Worm (Caenorhabditis elegans): ENCODE data around the gene F19B10.2.

F19B10.2 gene

DNA sequence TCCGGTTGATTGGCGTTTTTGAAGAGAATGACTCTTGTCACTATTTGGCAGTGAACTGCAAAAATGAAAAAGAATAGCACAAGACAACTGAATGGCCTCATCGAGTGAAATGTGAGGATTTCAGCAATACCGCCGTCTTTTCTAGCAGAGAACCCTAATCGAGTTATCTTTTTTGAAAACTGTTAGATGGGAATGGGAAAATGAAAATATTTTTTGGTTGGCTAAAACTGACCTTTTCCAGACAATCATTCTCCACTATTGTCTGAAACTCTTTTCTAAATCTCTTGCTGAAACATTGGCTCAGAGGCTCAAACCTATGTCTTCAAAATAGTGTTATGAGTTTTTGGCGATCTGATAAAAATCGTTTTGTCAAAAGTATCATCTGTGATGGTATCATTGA, 35.1 kb upstream of the F19B10.2 start, which contains the start of gene M151.10:
M151.10 (minus strand) TSS at position 101 of the 400 bp plus-strand sequence.
- TF ChIP-seq snpc-1.2 (GFP tag; IDR thresholded peaks at IDR 0.05) = no peak
- no peak for TF ChIP-seq mep-1 (tag; optimal IDR thresholded peaks at IDR 0.05)
- TF ChIP-seq aha-1 (tag) = no peak
- TF ChIP-seq zag-1 (tag; optimal IDR thresholded peaks at IDR 0.05) = no peak

DNA sequence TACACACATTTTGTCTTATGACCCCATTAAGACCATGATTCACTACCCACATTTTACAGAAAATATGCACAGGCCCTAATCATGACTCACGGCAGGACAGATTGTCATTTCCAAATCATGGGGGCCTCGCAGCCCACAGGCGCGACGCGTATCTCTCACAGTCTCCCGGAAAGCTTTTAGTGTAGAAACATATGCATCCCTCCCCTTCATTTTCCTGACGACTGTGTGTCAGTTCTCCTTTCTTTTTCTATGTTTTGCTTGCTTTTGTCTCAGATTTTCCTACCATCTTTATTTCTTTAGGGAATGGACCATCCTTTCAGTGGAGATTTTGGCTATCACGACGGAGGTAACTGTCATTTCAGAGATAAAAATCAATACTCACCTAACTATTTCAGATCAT, 34.1 kb upstream of the F19B10.2 start, which contains the start of gene M151.1:
M151.1 (plus strand) TSS at position 301 of the 400 bp plus-strand sequence.
- TF ChIP-seq dve-1 (tag; optimal IDR thresholded peaks at IDR 0.05; ENCODE audit: insufficient read depth) (no peak), lin-13 (GFP tag; optimal IDR thresholded peaks at IDR 0.05) (no peak), lir-3 (tag; optimal IDR thresholded peaks at IDR 0.05) (no peak), attf-4 (tag; optimal IDR thresholded peaks at IDR 0.05) (no peak), hlh-30 (tag; optimal IDR thresholded peaks at IDR 0.05; ENCODE audit: insufficient read depth) (no peak), pha-4 (GFP tag; IDR thresholded peaks at IDR 0.05) (no peak), pha-4 (tag; optimal IDR thresholded peaks at IDR 0.05) (no peak), lin-29 (GFP tag; IDR thresholded peaks at IDR 0.05) (no peak), dmd-6 (GFP tag; IDR thresholded peaks at IDR 0.05) (no peak), daf-8 (GFP tag; IDR thresholded peaks at IDR 0.05) (no peak), mep-1 (tag; optimal IDR thresholded peaks at IDR 0.05) (no peak), F49E8.2 (tag; optimal IDR thresholded peaks at IDR 0.05; ENCODE audit: borderline replicate concordance) (no peak), lin-38 (GFP tag; IDR thresholded peaks at IDR 0.05) (no peak), aha-1 (tag) (no peak), D1046.2 (GFP tag; IDR thresholded peaks at IDR 0.05) (no peak), set-16 (GFP tag; IDR thresholded peaks at IDR 0.05) (no peak), unc-39 (tag; optimal IDR thresholded peaks at IDR 0.05) (no peak), hif-1 (tag; optimal IDR thresholded peaks at IDR 0.05) (no peak)

DNA sequence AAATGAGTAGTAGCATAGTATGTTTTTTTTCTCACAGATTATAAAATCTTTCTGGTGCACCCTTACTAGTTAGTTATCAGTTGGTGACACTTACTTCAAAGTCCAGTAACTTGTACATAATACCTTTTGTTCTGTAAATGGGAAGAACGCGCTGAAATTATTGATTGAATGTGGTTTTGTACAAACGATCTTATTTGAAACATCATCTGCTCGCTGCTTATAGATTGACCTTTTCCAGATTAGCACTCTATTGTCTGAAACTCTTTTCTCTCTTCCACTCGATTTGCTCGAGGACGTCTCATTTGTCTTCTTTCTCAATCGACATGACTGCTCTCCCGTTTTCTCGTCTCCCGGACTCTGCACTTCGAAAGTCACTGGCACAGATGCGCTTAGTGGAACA, 28.2 kb upstream of the F19B10.2 start, which contains the start of gene fbxb-33:
fbxb-33 (plus strand) TSS at position 301 of the 400 bp plus-strand sequence.
- TF ChIP-seq gei-8 (GFP tag; optimal IDR thresholded peaks at IDR 0.05) = no peak
- no peak for TF ChIP-seq aha-1 (tag)
- TF ChIP-seq madf-5 (GFP tag; IDR thresholded peaks at IDR 0.05) = no peak
- no peak for TF ChIP-seq daf-19 (GFP tag; conservative IDR thresholded peaks at IDR 0.05)
- no peak for TF ChIP-seq ces-1 (GFP tag; optimal IDR thresholded peaks at IDR 0.05)
- TF ChIP-seq Y75B8A.6 (GFP tag; IDR thresholded peaks at IDR 0.05) = no peak
- no peak for TF ChIP-seq mxl-2 (GFP tag; conservative IDR thresholded peaks at IDR 0.05)
- no peak for TF ChIP-seq cey-2 (tag; optimal IDR thresholded peaks at IDR 0.05; ENCODE audit: borderline replicate concordance, insufficient read depth)

DNA sequence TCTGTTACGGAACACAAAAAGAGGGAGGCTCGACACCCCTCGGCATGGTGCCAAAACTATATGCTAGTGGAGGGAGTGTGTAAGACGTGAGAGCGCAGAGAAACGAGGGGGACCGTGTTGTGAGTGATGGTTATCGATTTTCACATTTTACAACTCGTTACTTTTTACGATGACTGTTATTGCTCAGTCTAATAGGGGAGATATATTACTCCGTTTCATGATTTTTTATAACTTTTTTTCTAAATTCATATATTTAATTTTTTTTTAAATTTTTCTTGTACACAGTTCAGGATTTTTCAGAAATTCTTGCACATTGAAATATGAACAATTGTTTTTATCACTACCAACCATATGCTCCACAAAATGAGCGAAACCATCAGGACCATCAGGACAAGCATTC, 19.9 kb upstream of the F19B10.2 start, which contains the start of gene F19B10.5:
F19B10.5 (plus strand) TSS at position 301 of the 400 bp plus-strand sequence.
- TF ChIP-seq nhr-76 (tag; optimal IDR thresholded peaks at IDR 0.05) = no peak
- no peak for TF ChIP-seq spr-3 (GFP tag; optimal IDR thresholded peaks at IDR 0.05)
- TF ChIP-seq nhr-42 (GFP tag; IDR thresholded peaks at IDR 0.05) = no peak
- no peak for TF ChIP-seq set-16 (GFP tag; IDR thresholded peaks at IDR 0.05)
- no peak for TF ChIP-seq nhr-25 (tag; optimal IDR thresholded peaks at IDR 0.05; ENCODE audit: borderline replicate concordance, insufficient read depth)
- TF ChIP-seq arid-1 (GFP tag; conservative IDR thresholded peaks at IDR 0.05) = no peak
- TF ChIP-seq ces-1 (GFP tag; optimal IDR thresholded peaks at IDR 0.05) = no peak
- no peak for TF ChIP-seq nhr-28 (tag; optimal IDR thresholded peaks at IDR 0.05)
- no peak for TF ChIP-seq ceh-28 (tag; optimal IDR thresholded peaks at IDR 0.05)
- no peak for TF ChIP-seq skn-1 (tag; optimal IDR thresholded peaks at IDR 0.05)
- no peak for TF ChIP-seq gei-8 (GFP tag; optimal IDR thresholded peaks at IDR 0.05)
- no peak for TF ChIP-seq ZK337.2 (GFP tag; IDR thresholded peaks at IDR 0.05)
- TF ChIP-seq ztf-7 (tag; optimal IDR thresholded peaks at IDR 0.05) = no peak
- no peak for TF ChIP-seq lir-3 (tag; optimal IDR thresholded peaks at IDR 0.05)
- TF ChIP-seq hif-1 (tag; optimal IDR thresholded peaks at IDR 0.05) = no peak
- TF ChIP-seq lim-7 (GFP tag; IDR thresholded peaks at IDR 0.05) = no peak
- TF ChIP-seq duxl-1 (tag; optimal IDR thresholded peaks at IDR 0.05; ENCODE audit: poor library complexity) = no peak
- TF ChIP-seq fkh-10 (GFP tag; optimal IDR thresholded peaks at IDR 0.05) = no peak

Measured in whole organism, L4 larva.